Worm (Caenorhabditis elegans) whole organism, L2 larva: ENCODE measurements around the gene srj-19.

Experiments used
- R02D3.7 ChIP-seq: fragments of 150-350 bp; optimal IDR thresholded peaks from 2 replicates; lab custom pipeline; 2014; ENCODE audit warnings: missing biosample characterization, missing genetic modification characterization
- ceh-82 ChIP-seq: fragments of 150-350 bp; optimal IDR thresholded peaks from 2 replicates; lab custom pipeline; 2014; ENCODE audit warnings: missing biosample characterization, missing genetic modification characterization
- fos-1 ChIP-seq: fragments of 150-350 bp; optimal IDR thresholded peaks from 2 replicates; lab custom pipeline; 2014; ENCODE audit warnings: missing biosample characterization, missing genetic modification characterization
- lin-13 ChIP-seq: fragments of 150-350 bp; optimal IDR thresholded peaks from 2 replicates; lab custom pipeline; 2014; ENCODE audit warnings: missing biosample characterization, missing genetic modification reagents, missing genetic modification characterization
- mbf-1 ChIP-seq: sonication (generic microtip); optimal IDR thresholded peaks from 2 replicates; lab custom pipeline; 2017; ENCODE audit warnings: missing biosample characterization, missing genetic modification characterization
- mdl-1 ChIP-seq, 2 experiments: fragments of 150-350 bp in 1 of 2; sonication (generic microtip) in 1 of 2; optimal IDR thresholded peaks; 2 replicates each; lab custom pipeline; 2017; ENCODE audit warnings: missing biosample characterization in 2 of 2, missing genetic modification characterization in 2 of 2
- unc-55 ChIP-seq: fragments of 150-350 bp; sonication (generic microtip); optimal IDR thresholded peaks from 3 replicates; lab custom pipeline; 2014; ENCODE audit warnings: missing biosample characterization, missing genetic modification reagents, missing genetic modification characterization
- unc-62 ChIP-seq: fragments of 150-350 bp; optimal IDR thresholded peaks from 2 replicates; lab custom pipeline; 2014; ENCODE audit warnings: missing biosample characterization, missing genetic modification reagents, missing genetic modification characterization
- zag-1 ChIP-seq: fragments of 150-350 bp; optimal IDR thresholded peaks from 2 replicates; lab custom pipeline; 2014; ENCODE audit warnings: missing biosample characterization, missing genetic modification characterization
- ztf-4 ChIP-seq: fragments of 150-350 bp; optimal IDR thresholded peaks from 2 replicates; lab custom pipeline; 2014; ENCODE audit warnings: missing biosample characterization, missing genetic modification characterization

ce11 chrV:2589834-2590233 is 19.3 kb upstream of the srj-19 start:
- no peak for TF ChIP-seq R02D3.7 (tag; lab: Kevin White, UChicago)
- no peak for TF ChIP-seq ceh-82 (tag; lab: Kevin White, UChicago)
- TF ChIP-seq lin-13 (GFP tag; lab: Kevin White, UChicago): no peak
- no peak for TF ChIP-seq zag-1 (tag; lab: Kevin White, UChicago)
- no peak for TF ChIP-seq unc-55 (GFP tag; lab: Kevin White, UChicago)
- TF ChIP-seq mdl-1 (tag; optimal IDR thresholded peaks at IDR 0.05; lab: Kevin White, UChicago): no peak
- TF ChIP-seq mbf-1 (tag; lab: Kevin White, UChicago): no peak
- TF ChIP-seq unc-62 (GFP tag; lab: Kevin White, UChicago): no peak
- no peak for TF ChIP-seq fos-1 (tag; lab: Kevin White, UChicago)
- no peak for TF ChIP-seq ztf-4
